Worm (Caenorhabditis elegans) whole organism, mixed stage, embryonic: ENCODE data around the gene dylt-2.

Source experiments
- M03D4.4 ChIP-seq: sonication (generic microtip); optimal IDR thresholded peaks from 2 replicates; lab custom pipeline; 2017; ENCODE audit warnings: mild to moderate bottlenecking, missing genetic modification characterization, missing compliant biosample characterization
- blmp-1 ChIP-seq: fragments of 150-350 bp; optimal IDR thresholded peaks from 2 replicates; lab custom pipeline; 2014; ENCODE audit warnings: missing biosample characterization, missing genetic modification characterization
- ces-1 ChIP-seq: fragments of 150-350 bp; optimal IDR thresholded peaks from 2 replicates; lab custom pipeline; 2014; ENCODE audit warnings: missing biosample characterization, missing genetic modification reagents, missing genetic modification characterization
- elt-1 ChIP-seq: sonication (generic microtip); optimal IDR thresholded peaks from 2 replicates; lab custom pipeline; 2017; ENCODE audit warnings: missing genetic modification characterization, mild to moderate bottlenecking, missing compliant biosample characterization, antibody characterized with exemption, moderate library complexity, borderline replicate concordance; ENCODE audit not compliant: insufficient read depth
- elt-3 ChIP-seq: fragments of 150-350 bp; optimal IDR thresholded peaks from 2 replicates; lab custom pipeline; 2014; ENCODE audit warnings: missing biosample characterization, missing genetic modification characterization
- lsy-2 ChIP-seq: fragments of 150-350 bp; optimal IDR thresholded peaks from 2 replicates; lab custom pipeline; 2014; ENCODE audit warnings: missing biosample characterization, missing genetic modification characterization
- mls-2 ChIP-seq: sonication (generic microtip); optimal IDR thresholded peaks from 2 replicates; lab custom pipeline; 2016; ENCODE audit warnings: mild to moderate bottlenecking, missing genetic modification characterization, moderate library complexity, missing compliant biosample characterization
- nhr-2 ChIP-seq: fragments of 150-350 bp; optimal IDR thresholded peaks from 2 replicates; lab custom pipeline; 2014; ENCODE audit warnings: missing biosample characterization, missing genetic modification characterization
- nhr-28 ChIP-seq: fragments of 150-350 bp; optimal IDR thresholded peaks from 2 replicates; lab custom pipeline; 2014; ENCODE audit warnings: missing biosample characterization, missing genetic modification characterization
- unc-62 ChIP-seq: fragments of 150-350 bp; optimal IDR thresholded peaks from 2 replicates; lab custom pipeline; 2014; ENCODE audit warnings: missing biosample characterization, missing genetic modification reagents, missing genetic modification characterization
- ztf-11 ChIP-seq: fragments of 150-350 bp; optimal IDR thresholded peaks from 2 replicates; lab custom pipeline; 2014; ENCODE audit warnings: missing biosample characterization, missing genetic modification characterization

DNA sequence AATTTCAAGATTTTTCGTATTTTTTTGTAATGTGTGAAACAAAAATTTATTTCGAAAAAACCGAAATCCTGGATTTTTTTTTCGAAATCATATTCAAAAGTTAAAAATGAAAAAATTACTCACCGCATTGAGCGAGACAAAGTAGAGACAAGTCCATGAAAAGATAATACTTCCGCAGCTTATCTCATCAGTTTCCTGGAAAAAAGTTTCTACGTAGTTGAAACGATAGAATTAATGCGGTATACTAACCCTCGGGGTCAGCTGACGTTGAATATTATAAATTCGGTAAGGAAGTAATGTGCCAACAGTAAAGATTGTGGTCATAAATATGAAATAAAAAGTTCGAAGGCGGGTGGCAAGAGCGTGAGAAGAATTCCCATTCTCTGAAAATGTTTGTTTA is 18.0 kb upstream of the dylt-2 start:
- TF ChIP-seq nhr-2 (tag; lab: Kevin White, UChicago) = no peak
- no peak for TF ChIP-seq unc-62
- TF ChIP-seq elt-1 (tag; lab: Kevin White, UChicago) = no peak
- TF ChIP-seq M03D4.4 (tag; lab: Kevin White, UChicago) = no peak
- no peak for TF ChIP-seq nhr-28
- no peak for TF ChIP-seq mls-2
- TF ChIP-seq ces-1 (GFP tag; lab: Kevin White, UChicago) = no peak
- no peak for TF ChIP-seq elt-3 (tag; lab: Kevin White, UChicago)
- TF ChIP-seq blmp-1 (tag; lab: Kevin White, UChicago) = no peak
- no peak for TF ChIP-seq lsy-2 (tag; lab: Kevin White, UChicago)
- no peak for TF ChIP-seq ztf-11 (tag; lab: Kevin White, UChicago)
